Worm (Caenorhabditis elegans): Measurements from ENCODE around the gene F08G12.3.
A peak's percentile ranks its signal among the peaks of the same experiment; 100 is the strongest.

The F08G12.3 gene

ce11 chrX:11296683-11297365 is 3.2 kb upstream of the F08G12.3 start, which contains the start of gene inx-2:
Gene inx-2 (minus strand): TSS chrX:11296733.
- TF ChIP-seq hmbx-1 (tag; optimal IDR thresholded peaks at IDR 0.05), result no peak
- TF ChIP-seq hmg-4 (GFP tag; optimal IDR thresholded peaks at IDR 0.05), result peak; percentile 61

ce11 chrX:11305773-11306172 is 5.7 kb downstream of the F08G12.3 start, which contains the start of gene F08G12.1:
Gene F08G12.1 (minus strand): TSS chrX:11305873.
- TF ChIP-seq ama-1 (optimal IDR thresholded peaks at IDR 0.05) (no peak), tra-4 (tag; optimal IDR thresholded peaks at IDR 0.05) (no peak), tbx-11 (GFP tag; IDR thresholded peaks at IDR 0.05) (no peak), flt-1 (GFP tag; IDR thresholded peaks at IDR 0.05) (no peak), tbx-37 (GFP tag; conservative IDR thresholded peaks at IDR 0.05) (no peak), hnd-1 (tag; optimal IDR thresholded peaks at IDR 0.05) (no peak), F13C5.2 (tag; optimal IDR thresholded peaks at IDR 0.05) (no peak), aly-1 (tag; optimal IDR thresholded peaks at IDR 0.05) (no peak), ets-7 (tag; optimal IDR thresholded peaks at IDR 0.05) (no peak), hmg-4 (GFP tag; optimal IDR thresholded peaks at IDR 0.05) (no peak), hmbx-1 (tag; optimal IDR thresholded peaks at IDR 0.05) (no peak)

DNA sequence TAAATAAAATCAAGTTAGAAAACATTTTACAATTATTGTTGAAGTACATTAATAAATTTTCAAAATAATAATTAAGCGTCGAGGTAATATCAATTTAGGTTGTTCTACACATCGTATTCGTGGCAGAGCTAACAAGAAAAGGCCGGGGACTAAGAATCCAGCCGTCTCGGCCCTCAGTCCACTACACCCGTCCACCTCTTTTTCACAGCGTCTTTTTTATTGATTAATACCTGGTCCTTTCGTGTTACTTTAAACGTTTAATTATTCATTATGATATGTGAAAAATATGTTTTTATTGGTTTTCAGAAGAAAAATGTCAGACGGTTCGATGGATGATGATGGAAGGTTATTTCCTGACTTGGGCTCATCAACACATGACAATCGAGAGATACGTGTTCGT is 7.0 kb downstream of the F08G12.3 start, which contains the start of gene vhl-1:
TSS of gene vhl-1 (plus strand) at position 301 of the 400 bp plus-strand sequence.
- TF ChIP-seq hnd-1 (tag; optimal IDR thresholded peaks at IDR 0.05), result no peak
- TF ChIP-seq aly-1 (tag; optimal IDR thresholded peaks at IDR 0.05), result no peak
- no peak for TF ChIP-seq ets-7 (tag; optimal IDR thresholded peaks at IDR 0.05)
- TF ChIP-seq flt-1 (GFP tag; IDR thresholded peaks at IDR 0.05), result no peak
- TF ChIP-seq ceh-36 (tag; optimal IDR thresholded peaks at IDR 0.05), result no peak
- TF ChIP-seq ceh-13 (GFP tag; optimal IDR thresholded peaks at IDR 0.05), result no peak
- no peak for TF ChIP-seq pes-1 (GFP tag; IDR thresholded peaks at IDR 0.05)
- no peak for TF ChIP-seq tbx-11 (GFP tag; IDR thresholded peaks at IDR 0.05)
- TF ChIP-seq F13C5.2 (tag; optimal IDR thresholded peaks at IDR 0.05), result no peak
- TF ChIP-seq B0310.2 (tag; optimal IDR thresholded peaks at IDR 0.05), result no peak
- no peak for TF ChIP-seq ama-1 (optimal IDR thresholded peaks at IDR 0.05)
- TF ChIP-seq tra-4 (tag; optimal IDR thresholded peaks at IDR 0.05), result no peak
- no peak for TF ChIP-seq sea-1 (GFP tag; conservative IDR thresholded peaks at IDR 0.05)
- no peak for TF ChIP-seq tbx-37 (GFP tag; conservative IDR thresholded peaks at IDR 0.05)
- no peak for TF ChIP-seq hmbx-1 (tag; optimal IDR thresholded peaks at IDR 0.05)
- no peak for TF ChIP-seq hmg-4 (GFP tag; optimal IDR thresholded peaks at IDR 0.05)

- no peak for TF ChIP-seq ets-7 (tag; optimal IDR thresholded peaks at IDR 0.05)
- no peak for TF ChIP-seq ceh-36 (tag; optimal IDR thresholded peaks at IDR 0.05)
- no peak for TF ChIP-seq pes-1 (GFP tag; IDR thresholded peaks at IDR 0.05)
- TF ChIP-seq ceh-13 (GFP tag; optimal IDR thresholded peaks at IDR 0.05), result no peak
- TF ChIP-seq F13C5.2 (tag; optimal IDR thresholded peaks at IDR 0.05), result no peak
- TF ChIP-seq sea-1 (GFP tag; conservative IDR thresholded peaks at IDR 0.05), result no peak
- TF ChIP-seq flt-1 (GFP tag; IDR thresholded peaks at IDR 0.05), result no peak
- TF ChIP-seq hmbx-1 (tag; optimal IDR thresholded peaks at IDR 0.05), result no peak
- no peak for TF ChIP-seq tra-4 (tag; optimal IDR thresholded peaks at IDR 0.05)
- TF ChIP-seq tbx-37 (GFP tag; conservative IDR thresholded peaks at IDR 0.05), result no peak
Observed at ce11 chrX:11310285-11310838, 10.3 kb downstream of the F08G12.3 start, which contains the start of gene F08G12.5. Gene F08G12.5 (minus strand): TSS chrX:11310285.

DNA sequence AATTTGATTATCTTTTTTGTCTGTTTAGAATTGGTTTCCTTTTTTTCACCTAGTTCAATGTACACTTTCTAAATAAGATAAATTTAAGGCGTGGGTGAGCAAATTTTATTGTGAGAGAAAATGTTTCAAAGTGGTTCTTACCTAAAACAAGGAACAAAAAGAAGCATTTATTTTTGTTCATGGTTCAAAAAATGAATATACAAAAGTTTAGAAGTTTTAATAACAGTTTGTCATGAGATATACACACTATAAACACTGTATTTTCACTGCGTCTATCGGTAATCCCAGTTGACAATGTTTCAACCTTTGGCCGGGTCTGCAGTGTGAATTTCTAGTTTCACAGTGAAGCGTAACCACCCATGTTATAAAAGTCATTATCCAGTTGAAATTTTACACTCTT is 15.3 kb downstream of the F08G12.3 start, which contains the start of gene F08G12.11:
TSS of gene F08G12.11 (minus strand) at position 181 of the 400 bp plus-strand sequence.
- no peak for TF ChIP-seq ceh-13 (GFP tag; optimal IDR thresholded peaks at IDR 0.05)
- no peak for TF ChIP-seq pes-1 (GFP tag; IDR thresholded peaks at IDR 0.05)
- no peak for TF ChIP-seq flt-1 (GFP tag; IDR thresholded peaks at IDR 0.05)
- TF ChIP-seq hmg-4 (GFP tag; optimal IDR thresholded peaks at IDR 0.05), result no peak
- no peak for TF ChIP-seq tra-4 (tag; optimal IDR thresholded peaks at IDR 0.05)
- TF ChIP-seq tbx-37 (GFP tag; conservative IDR thresholded peaks at IDR 0.05), result no peak
- TF ChIP-seq tbx-11 (GFP tag; IDR thresholded peaks at IDR 0.05), result no peak
- no peak for TF ChIP-seq sea-1 (GFP tag; conservative IDR thresholded peaks at IDR 0.05)
- no peak for TF ChIP-seq aly-1 (tag; optimal IDR thresholded peaks at IDR 0.05)
- TF ChIP-seq hnd-1 (tag; optimal IDR thresholded peaks at IDR 0.05), result no peak
- TF ChIP-seq F13C5.2 (tag; optimal IDR thresholded peaks at IDR 0.05), result no peak
- TF ChIP-seq B0310.2 (tag; optimal IDR thresholded peaks at IDR 0.05), result no peak
- no peak for TF ChIP-seq hmbx-1 (tag; optimal IDR thresholded peaks at IDR 0.05)
- TF ChIP-seq ets-7 (tag; optimal IDR thresholded peaks at IDR 0.05), result no peak
- TF ChIP-seq scrt-1 (GFP tag; IDR thresholded peaks at IDR 0.05), result no peak
- TF ChIP-seq ceh-36 (tag; optimal IDR thresholded peaks at IDR 0.05), result no peak
- no peak for TF ChIP-seq ama-1 (optimal IDR thresholded peaks at IDR 0.05)

- no peak for TF ChIP-seq ceh-36 (tag; optimal IDR thresholded peaks at IDR 0.05)
- no peak for TF ChIP-seq sea-1 (GFP tag; conservative IDR thresholded peaks at IDR 0.05)
- no peak for TF ChIP-seq B0310.2 (tag; optimal IDR thresholded peaks at IDR 0.05)
Observed at ce11 chrX:11316750-11317149, 16.7 kb downstream of the F08G12.3 start, which contains the start of gene nlp-57. Gene nlp-57 (plus strand): TSS chrX:11317050.

DNA sequence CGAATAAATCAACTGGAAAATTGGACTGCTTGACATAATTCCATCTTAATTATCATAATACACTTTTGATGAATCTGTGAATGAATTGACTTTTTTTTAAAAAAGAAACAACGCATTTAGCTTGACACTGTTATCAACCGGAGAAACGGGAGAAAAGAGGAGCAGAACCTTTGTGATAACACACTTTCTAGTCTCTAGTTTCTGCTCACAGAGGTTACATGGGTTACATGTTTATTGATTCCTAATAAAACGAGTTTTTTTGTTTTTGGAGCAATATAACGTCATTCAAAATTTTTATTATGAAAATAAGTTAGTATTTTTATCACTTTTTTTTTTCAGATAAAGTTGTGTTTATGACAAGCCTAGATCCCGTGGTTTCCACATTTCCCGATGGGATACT is 17.9 kb downstream of the F08G12.3 start, which contains the start of gene hizr-1:
TSS of gene hizr-1 (plus strand) at position 340 of the 400 bp plus-strand sequence.
- TF ChIP-seq aly-1 (tag; optimal IDR thresholded peaks at IDR 0.05) (no peak), F13C5.2 (tag; optimal IDR thresholded peaks at IDR 0.05) (no peak)

DNA sequence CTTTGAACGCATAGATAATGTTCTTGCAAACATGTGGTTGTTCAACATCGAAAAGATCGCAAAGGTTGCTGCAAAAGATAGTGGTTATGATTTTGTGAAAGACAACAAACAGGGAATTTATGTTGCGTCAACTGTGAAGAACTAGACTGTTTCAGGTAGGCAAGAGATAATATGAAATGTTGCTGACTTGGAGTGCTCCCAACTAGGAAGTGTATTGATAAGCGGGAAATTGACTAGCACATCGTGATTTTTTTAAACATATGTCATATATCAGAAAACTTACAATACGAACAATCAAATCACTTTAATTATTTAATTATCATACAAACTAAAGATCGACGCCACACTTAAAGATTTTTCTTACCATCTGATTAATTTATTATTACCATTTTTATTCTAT is 23.2 kb downstream of the F08G12.3 start:
- TF ChIP-seq tra-4 (tag; optimal IDR thresholded peaks at IDR 0.05) (no peak), ceh-13 (GFP tag; optimal IDR thresholded peaks at IDR 0.05) (no peak), scrt-1 (GFP tag; IDR thresholded peaks at IDR 0.05) (no peak), hmg-4 (GFP tag; optimal IDR thresholded peaks at IDR 0.05) (no peak), ets-7 (tag; optimal IDR thresholded peaks at IDR 0.05) (no peak), hmbx-1 (tag; optimal IDR thresholded peaks at IDR 0.05) (no peak), ama-1 (optimal IDR thresholded peaks at IDR 0.05) (no peak), ceh-36 (tag; optimal IDR thresholded peaks at IDR 0.05) (no peak), flt-1 (GFP tag; IDR thresholded peaks at IDR 0.05) (no peak), tbx-11 (GFP tag; IDR thresholded peaks at IDR 0.05) (no peak), F13C5.2 (tag; optimal IDR thresholded peaks at IDR 0.05) (no peak), tbx-37 (GFP tag; conservative IDR thresholded peaks at IDR 0.05) (no peak), aly-1 (tag; optimal IDR thresholded peaks at IDR 0.05) (no peak), sea-1 (GFP tag; conservative IDR thresholded peaks at IDR 0.05) (no peak), pes-1 (GFP tag; IDR thresholded peaks at IDR 0.05) (no peak), B0310.2 (tag; optimal IDR thresholded peaks at IDR 0.05) (no peak), hnd-1 (tag; optimal IDR thresholded peaks at IDR 0.05) (no peak)
